Fruit fly (Drosophila melanogaster): ENCODE measurements around the gene CG42857.

The CG42857 gene

DNA sequence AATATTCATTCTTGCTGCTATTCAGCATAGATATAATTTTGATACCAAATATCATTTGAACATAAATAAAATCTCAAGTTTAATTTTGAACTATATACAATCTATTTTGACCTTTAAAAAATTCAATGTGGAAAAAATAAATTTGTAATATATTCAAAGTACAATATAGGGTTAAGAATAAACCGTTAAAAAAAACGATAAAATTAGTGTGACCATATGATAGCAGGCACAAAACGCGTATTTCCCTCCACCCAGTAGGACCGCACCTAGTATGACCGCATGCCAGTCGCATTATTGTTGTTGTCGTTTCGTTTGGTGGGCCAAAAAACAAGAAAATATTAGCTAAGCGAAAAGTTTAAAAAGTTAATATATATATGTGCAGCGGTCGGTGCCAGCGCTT lies 28.0 kb downstream of the CG42857 start, which contains the start of gene CG8516 (continued):
- TF ChIP-seq CG9932 (GFP tag; IDR thresholded peaks at IDR 0.05), result peak; percentile 37; the same call in 1 of the 2 replicates
- no peak for TF ChIP-seq Taf1 (GFP tag; IDR thresholded peaks at IDR 0.05)
- TF ChIP-seq CG6791 (GFP tag; IDR thresholded peaks at IDR 0.05; ENCODE audit: partially characterized antibody), result no peak
- peak; percentile 68 for TF ChIP-seq sens (GFP tag)
- no peak for TF ChIP-seq CG11723 (GFP tag; optimal IDR thresholded peaks at IDR 0.05)
- peak; percentile 17 for TF ChIP-seq CG17186 (GFP tag; optimal IDR thresholded peaks at IDR 0.05)
- TF ChIP-seq onecut (GFP tag; IDR thresholded peaks at IDR 0.05), result no peak
- 0 out of 2 replicates have a peak, but pooled peaks have one; percentile 11 for TF ChIP-seq Drgx (GFP tag; IDR thresholded peaks at IDR 0.05)
- TF ChIP-seq tna (GFP tag; IDR thresholded peaks at IDR 0.05; ENCODE audit: partially characterized antibody), result no peak
- TF ChIP-seq dm (GFP tag; optimal IDR thresholded peaks at IDR 0.05), result no peak
- no peak for TF ChIP-seq HLH54F (GFP tag; optimal IDR thresholded peaks at IDR 0.05)
- TF ChIP-seq CG17912 (GFP tag; optimal IDR thresholded peaks at IDR 0.05), result peak; percentile 0
- TF ChIP-seq CG34376 (GFP tag; optimal IDR thresholded peaks at IDR 0.05), result peak; percentile 12
- TF ChIP-seq Myb (GFP tag; optimal IDR thresholded peaks at IDR 0.05), result peak; percentile 95
- TF ChIP-seq D19A (tag; optimal IDR thresholded peaks at IDR 0.05), result no peak
- TF ChIP-seq CG12071 (GFP tag; optimal IDR thresholded peaks at IDR 0.05), result no peak
- no peak for TF ChIP-seq Hr78 (GFP tag; optimal IDR thresholded peaks at IDR 0.05)
- no peak for TF ChIP-seq fu2 (GFP tag; optimal IDR thresholded peaks at IDR 0.05)
- TF ChIP-seq Neu2 (GFP tag; optimal IDR thresholded peaks at IDR 0.05; ENCODE audit: borderline replicate concordance), result no peak
- no peak for TF ChIP-seq klu (GFP tag; IDR thresholded peaks at IDR 0.05)
- no peak for TF ChIP-seq dmrt99B (tag; optimal IDR thresholded peaks at IDR 0.05)
- no peak for TF ChIP-seq ttk (GFP tag; IDR thresholded peaks at IDR 0.05)
- peak; percentile 21 for TF ChIP-seq Sin3A (optimal IDR thresholded peaks at IDR 0.05)
- TF ChIP-seq CG3995 (GFP tag; optimal IDR thresholded peaks at IDR 0.05), result peak; percentile 68
- TF ChIP-seq E2f1 (GFP tag; IDR thresholded peaks at IDR 0.05), result no peak
- TF ChIP-seq CG15514 (GFP tag; optimal IDR thresholded peaks at IDR 0.05), result peak; percentile 44
- no peak for TF ChIP-seq CG3281 (GFP tag; optimal IDR thresholded peaks at IDR 0.05)
- peak; percentile 2 for TF ChIP-seq MTF-1 (GFP tag; optimal IDR thresholded peaks at IDR 0.05; ENCODE audit: borderline replicate concordance)
- TF ChIP-seq CG2199 (GFP tag; IDR thresholded peaks at IDR 0.05), result no peak
- TF ChIP-seq CG2116 (GFP tag; optimal IDR thresholded peaks at IDR 0.05), result peak; percentile 31
- peak; percentile 77 for TF ChIP-seq YL-1 (GFP tag; optimal IDR thresholded peaks at IDR 0.05)
- TF ChIP-seq CG7556 (GFP tag; optimal IDR thresholded peaks at IDR 0.05), result no peak
- no peak for TF ChIP-seq stc (GFP tag; IDR thresholded peaks at IDR 0.05)
- 0 out of 2 replicates have a peak, but pooled peaks have one; percentile 39 for TF ChIP-seq bowl (GFP tag; IDR thresholded peaks at IDR 0.05)

DNA sequence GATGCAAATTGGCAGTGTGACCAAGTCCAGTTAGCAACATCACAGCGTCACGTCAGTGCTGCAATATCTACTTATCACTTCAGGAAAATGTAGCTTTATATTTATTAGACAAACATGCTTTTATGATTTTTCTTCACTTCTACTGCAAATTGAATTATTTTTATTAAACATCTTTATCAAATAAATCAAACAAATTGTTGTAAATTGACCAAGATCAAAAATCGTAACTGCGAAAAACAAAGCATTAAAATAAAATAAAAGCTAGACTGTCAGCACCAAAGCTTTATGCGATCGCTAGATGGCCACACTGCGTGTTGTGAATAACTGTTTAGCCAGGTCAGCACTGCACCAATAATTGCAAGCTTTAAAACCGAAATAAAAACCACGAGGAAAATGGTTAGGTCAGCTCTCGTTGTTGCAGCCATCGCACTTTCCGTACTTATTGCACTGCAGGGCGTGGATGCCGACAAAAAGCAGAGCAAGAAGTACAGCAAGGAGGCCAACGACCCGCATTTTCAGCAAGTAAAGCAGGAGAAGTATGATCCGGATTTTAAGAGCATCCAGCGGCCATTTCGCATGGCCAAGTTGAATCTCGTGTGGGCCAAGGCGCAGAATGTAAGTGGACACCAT lies 29.7 kb downstream of the CG42857 start, which contains the start of the genes CG12945 and CG8507:
Gene CG12945 (minus strand): TSS at position 45 of the 630 bp plus-strand sequence.
Gene CG8507 (plus strand): TSS at position 307 of the 630 bp plus-strand sequence.
- TF ChIP-seq CG10979 (tag; optimal IDR thresholded peaks at IDR 0.05), result peak; percentile 31
- TF ChIP-seq onecut (GFP tag; IDR thresholded peaks at IDR 0.05), result no peak
- TF ChIP-seq E2f1 (GFP tag; IDR thresholded peaks at IDR 0.05), result no peak
- TF ChIP-seq CG4854 (GFP tag; optimal IDR thresholded peaks at IDR 0.05), result no peak
- TF ChIP-seq CG18011 (GFP tag; optimal IDR thresholded peaks at IDR 0.05), result peak; percentile 28
- TF ChIP-seq Meics (GFP tag; optimal IDR thresholded peaks at IDR 0.05), result peak; percentile 52
- TF ChIP-seq CG9797 (GFP tag; optimal IDR thresholded peaks at IDR 0.05), result peak; percentile 76
- TF ChIP-seq ewg (GFP tag; optimal IDR thresholded peaks at IDR 0.05), result no peak
- peak; percentile 4 for TF ChIP-seq dmrt11E (tag; optimal IDR thresholded peaks at IDR 0.05)
- TF ChIP-seq ken (GFP tag; IDR thresholded peaks at IDR 0.05), result 0 out of 3 replicates have a peak, but pooled peaks have one; percentile 28
- TF ChIP-seq Blimp-1 (GFP tag; optimal IDR thresholded peaks at IDR 0.05), result peak; percentile 28
- TF ChIP-seq Myb (GFP tag; optimal IDR thresholded peaks at IDR 0.05), result peak; percentile 72
- peak; percentile 44 for TF ChIP-seq Ptx1 (GFP tag; IDR thresholded peaks at IDR 0.05)
- peak; percentile 25 for TF ChIP-seq zen (tag; optimal IDR thresholded peaks at IDR 0.05)
- no peak for TF ChIP-seq Lhr (GFP tag; optimal IDR thresholded peaks at IDR 0.05)
- peak; percentile 47 for TF ChIP-seq YL-1 (GFP tag; optimal IDR thresholded peaks at IDR 0.05)
- TF ChIP-seq CG8290 (GFP tag; optimal IDR thresholded peaks at IDR 0.05), result peak; percentile 45
- TF ChIP-seq CG8290 (tag; optimal IDR thresholded peaks at IDR 0.05), result no peak
- no peak for TF ChIP-seq CG18764 (GFP tag; optimal IDR thresholded peaks at IDR 0.05)
- peak; percentile 46 for TF ChIP-seq vfl (GFP tag; optimal IDR thresholded peaks at IDR 0.05)

Measured in whole organism, embryonic.